Worm (Caenorhabditis elegans): Measurements from ENCODE around the gene eyg-1.

Gene eyg-1

DNA sequence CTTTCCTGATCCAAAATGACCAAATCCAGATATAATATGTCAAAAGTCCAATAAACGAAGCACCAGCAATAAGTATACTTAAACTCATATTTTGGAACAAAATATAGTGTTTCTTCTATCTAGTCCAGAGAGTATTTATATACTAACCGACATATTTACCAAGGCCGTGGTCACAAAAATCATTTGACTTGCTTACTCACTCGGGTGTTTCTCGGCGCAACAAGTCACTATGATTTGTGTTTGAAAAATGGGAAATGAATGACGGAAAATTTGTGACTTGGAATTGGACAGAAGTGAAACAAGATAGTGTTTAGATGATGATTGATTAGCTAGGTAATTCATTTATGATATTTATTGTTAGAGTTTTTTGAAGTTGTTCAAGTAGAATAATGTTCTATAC lies 27.5 kb downstream of the eyg-1 start, which contains the start of gene cyp-13A5 (continued):
- TF ChIP-seq snpc-1.2 (GFP tag; IDR thresholded peaks at IDR 0.05) (no peak), set-16 (GFP tag; IDR thresholded peaks at IDR 0.05) (no peak), saeg-2 (GFP tag; IDR thresholded peaks at IDR 0.05) (no peak), F49E8.2 (tag; optimal IDR thresholded peaks at IDR 0.05; ENCODE audit: borderline replicate concordance) (no peak), nhr-41 (GFP tag; IDR thresholded peaks at IDR 0.05) (no peak), arid-1 (GFP tag; conservative IDR thresholded peaks at IDR 0.05) (no peak), dpl-1 (GFP tag; optimal IDR thresholded peaks at IDR 0.05) (no peak), dmd-6 (GFP tag; IDR thresholded peaks at IDR 0.05) (peak; percentile 82), jun-1 (tag; optimal IDR thresholded peaks at IDR 0.05) (no peak), Y105C5A.15 (GFP tag; IDR thresholded peaks at IDR 0.05) (no peak), zag-1 (tag; optimal IDR thresholded peaks at IDR 0.05) (no peak), F10B5.3 (tag; optimal IDR thresholded peaks at IDR 0.05) (no peak), unc-39 (tag; optimal IDR thresholded peaks at IDR 0.05) (no peak), lin-13 (GFP tag; optimal IDR thresholded peaks at IDR 0.05) (no peak), ceh-82 (tag; optimal IDR thresholded peaks at IDR 0.05) (no peak), F26F4.8 (GFP tag; conservative IDR thresholded peaks at IDR 0.05) (no peak), T20F7.1 (GFP tag; optimal IDR thresholded peaks at IDR 0.05) (no peak), hlh-11 (tag; optimal IDR thresholded peaks at IDR 0.05) (peak; percentile 73), hif-1 (tag; optimal IDR thresholded peaks at IDR 0.05) (no peak), ces-1 (GFP tag; optimal IDR thresholded peaks at IDR 0.05) (no peak), fkh-10 (GFP tag; optimal IDR thresholded peaks at IDR 0.05) (no peak), ama-1 (optimal IDR thresholded peaks at IDR 0.05) (no peak), ceh-20 (GFP tag; IDR thresholded peaks at IDR 0.05) (peak; percentile 43; the same call in 1 of the 2 replicates), T26A8.4 (GFP tag; IDR thresholded peaks at IDR 0.05) (no peak), pha-4 (GFP tag; IDR thresholded peaks at IDR 0.05) (no peak), pha-4 (tag; optimal IDR thresholded peaks at IDR 0.05) (no peak), zip-2 (tag; optimal IDR thresholded peaks at IDR 0.05) (no peak), ceh-62 (tag; optimal IDR thresholded peaks at IDR 0.05) (no peak), mxl-3 (GFP tag; optimal IDR thresholded peaks at IDR 0.05) (peak; percentile 26), nhr-6 (tag; optimal IDR thresholded peaks at IDR 0.05) (no peak), aha-1 (tag) (no peak), ZK546.5 (tag; optimal IDR thresholded peaks at IDR 0.05) (no peak), nhr-76 (tag; optimal IDR thresholded peaks at IDR 0.05) (no peak), aly-2 (tag; optimal IDR thresholded peaks at IDR 0.05) (no peak), ceh-28 (tag; optimal IDR thresholded peaks at IDR 0.05) (no peak), mdl-1 (tag; optimal IDR thresholded peaks at IDR 0.05) (peak in 1 of 2 experiments; percentile 46), Y48G9A.11 (GFP tag; IDR thresholded peaks at IDR 0.05) (no peak), ZK337.2 (GFP tag; IDR thresholded peaks at IDR 0.05) (no peak), madf-5 (GFP tag; IDR thresholded peaks at IDR 0.05) (no peak), F37D6.2 (tag; optimal IDR thresholded peaks at IDR 0.05) (no peak), Y75B8A.6 (GFP tag; IDR thresholded peaks at IDR 0.05) (no peak), lin-38 (GFP tag; IDR thresholded peaks at IDR 0.05) (no peak), mxl-2 (GFP tag; conservative IDR thresholded peaks at IDR 0.05) (no peak), mep-1 (tag; optimal IDR thresholded peaks at IDR 0.05) (no peak), lin-1 (GFP tag; IDR thresholded peaks at IDR 0.05) (no peak), ceh-32 (tag; optimal IDR thresholded peaks at IDR 0.05; ENCODE audit: poor library complexity) (no peak), attf-4 (tag; optimal IDR thresholded peaks at IDR 0.05) (no peak), lim-7 (GFP tag; IDR thresholded peaks at IDR 0.05) (no peak), daf-19 (GFP tag; conservative IDR thresholded peaks at IDR 0.05) (no peak), mes-2 (tag; optimal IDR thresholded peaks at IDR 0.05; ENCODE audit: poor library complexity, severe bottlenecking) (no peak), vab-7 (GFP tag; IDR thresholded peaks at IDR 0.05) (no peak), ceh-44 (GFP tag; IDR thresholded peaks at IDR 0.05) (no peak), nhr-42 (GFP tag; IDR thresholded peaks at IDR 0.05) (no peak)

Measured in whole organism, L4 larva.